Fruit fly (Drosophila melanogaster) whole organism, prepupa: ENCODE data around the gene CG11837.

Experiments used
- Blimp-1 ChIP-seq: fragments of 200-800 bp; sonication (Bioruptor generic); optimal IDR thresholded peaks from 3 replicates; lab custom pipeline; 2017; ENCODE audit warnings: missing biosample characterization, missing genetic modification characterization, mild to moderate bottlenecking, moderate library complexity, missing genetic modification reagents
- CG10631 ChIP-seq: fragments of 200-800 bp; sonication (Bioruptor generic); optimal IDR thresholded peaks from 2 replicates; lab custom pipeline; 2016; ENCODE audit warnings: missing biosample characterization, missing genetic modification characterization
- CG10669 ChIP-seq: fragments of 200-800 bp; sonication (Bioruptor generic); optimal IDR thresholded peaks from 3 replicates; lab custom pipeline; 2018; ENCODE audit warnings: missing biosample characterization, mild to moderate bottlenecking, missing genetic modification characterization, moderate library complexity
- CG11762 ChIP-seq: fragments of 200-800 bp; sonication (Bioruptor generic); optimal IDR thresholded peaks from 3 replicates; lab custom pipeline; 2016; ENCODE audit warnings: missing biosample characterization, missing genetic modification characterization; ENCODE audit not compliant: insufficient read depth
- CG11902 ChIP-seq: fragments of 200-800 bp; sonication (Bioruptor generic); optimal IDR thresholded peaks from 3 replicates; lab custom pipeline; 2016; ENCODE audit warnings: missing biosample characterization, missing genetic modification characterization
- CG15336 ChIP-seq: fragments of 200-800 bp; sonication (Bioruptor generic); IDR thresholded peaks from 2 replicates; pipeline ENCODE4 v1.3.6; 2022; ENCODE audit warnings: missing biosample characterization, missing genetic modification characterization
- CG1621 ChIP-seq: fragments of 200-800 bp; sonication (Bioruptor generic); optimal IDR thresholded peaks from 3 replicates; lab custom pipeline; 2018; ENCODE audit warnings: missing biosample characterization, mild to moderate bottlenecking, missing genetic modification characterization
- CG3032 ChIP-seq: fragments of 200-800 bp; optimal IDR thresholded peaks from 2 replicates; lab custom pipeline; 2019; ENCODE audit warnings: missing biosample characterization, mild to moderate bottlenecking, missing genetic modification characterization, moderate library complexity
- CG32006 ChIP-seq: fragments of 200-800 bp; sonication (Bioruptor generic); optimal IDR thresholded peaks from 3 replicates; lab custom pipeline; 2017; ENCODE audit warnings: missing biosample characterization, mild to moderate bottlenecking, missing genetic modification characterization
- CG34406 ChIP-seq: fragments of 200-800 bp; sonication (Bioruptor generic); optimal IDR thresholded peaks from 3 replicates; lab custom pipeline; 2016; ENCODE audit warnings: missing biosample characterization, missing genetic modification characterization
- CG3919 ChIP-seq: fragments of 200-800 bp; sonication (Bioruptor generic); optimal IDR thresholded peaks from 3 replicates; lab custom pipeline; 2016; ENCODE audit warnings: missing biosample characterization, missing genetic modification characterization
- CG6163 ChIP-seq: fragments of 200-800 bp; sonication (Bioruptor generic); IDR thresholded peaks from 3 replicates; pipeline ENCODE4 v1.3.6; 2022; ENCODE audit warnings: missing biosample characterization, missing genetic modification characterization
- CG6276 ChIP-seq: fragments of 200-800 bp; sonication (Bioruptor generic); optimal IDR thresholded peaks from 2 replicates; lab custom pipeline; 2017; ENCODE audit warnings: missing biosample characterization, mild to moderate bottlenecking, missing genetic modification characterization
- CG6808 ChIP-seq: fragments of 200-800 bp; sonication (Bioruptor generic); optimal IDR thresholded peaks from 3 replicates; lab custom pipeline; 2017; ENCODE audit warnings: missing biosample characterization, missing genetic modification characterization, mild to moderate bottlenecking, moderate library complexity, missing genetic modification reagents
- CG6854 ChIP-seq: fragments of 200-800 bp; sonication (Bioruptor generic); optimal IDR thresholded peaks from 2 replicates; lab custom pipeline; 2017; ENCODE audit warnings: missing biosample characterization, mild to moderate bottlenecking, missing genetic modification characterization
- CG7368 ChIP-seq: fragments of 200-800 bp; sonication (Bioruptor generic); optimal IDR thresholded peaks from 3 replicates; lab custom pipeline; 2016; ENCODE audit warnings: missing biosample characterization, missing genetic modification characterization
- CG8119 ChIP-seq: fragments of 200-800 bp; sonication (Bioruptor generic); IDR thresholded peaks from 3 replicates; pipeline ENCODE4 v1.3.6; 2022; ENCODE audit warnings: missing biosample characterization, missing genetic modification characterization
- CG8319 ChIP-seq: fragments of 200-800 bp; sonication (Bioruptor generic); optimal IDR thresholded peaks from 3 replicates; lab custom pipeline; 2016; ENCODE audit warnings: missing biosample characterization, missing genetic modification characterization
- CG9139 ChIP-seq: fragments of 200-800 bp; sonication (Bioruptor generic); optimal IDR thresholded peaks from 3 replicates; lab custom pipeline; 2017; ENCODE audit warnings: missing biosample characterization, mild to moderate bottlenecking, missing genetic modification characterization
- Eip75B ChIP-seq: fragments of 200-800 bp; sonication (Bioruptor generic); optimal IDR thresholded peaks from 3 replicates; lab custom pipeline; 2016; ENCODE audit warnings: missing biosample characterization, missing genetic modification characterization
- Eip78C ChIP-seq: fragments of 200-800 bp; sonication (Bioruptor generic); peaks from one replicate; lab custom pipeline; 2016; ENCODE audit warnings: missing biosample characterization, missing genetic modification characterization
- Eip93F ChIP-seq: fragments of 200-800 bp; sonication (Bioruptor generic); optimal IDR thresholded peaks from 2 replicates; lab custom pipeline; 2016; ENCODE audit warnings: missing biosample characterization, mild to moderate bottlenecking, missing genetic modification characterization
- Ets96B ChIP-seq: fragments of 200-800 bp; optimal IDR thresholded peaks from 2 replicates; lab custom pipeline; 2019; ENCODE audit warnings: missing biosample characterization, mild to moderate bottlenecking, missing genetic modification characterization, moderate library complexity
- Hr38 ChIP-seq: sonication (Bioruptor generic); optimal IDR thresholded peaks from 2 replicates; lab custom pipeline; 2016; ENCODE audit warnings: missing biosample characterization, missing genetic modification characterization
- Hr39 ChIP-seq: fragments of 200-800 bp; sonication (Bioruptor generic); optimal IDR thresholded peaks from 2 replicates; lab custom pipeline; 2016; ENCODE audit warnings: missing biosample characterization, missing genetic modification characterization
- Hr4 ChIP-seq: fragments of 200-800 bp; sonication (Bioruptor generic); optimal IDR thresholded peaks from 3 replicates; lab custom pipeline; 2016; ENCODE audit warnings: missing biosample characterization, missing genetic modification characterization
- Lpt ChIP-seq: fragments of 200-800 bp; sonication (Bioruptor generic); optimal IDR thresholded peaks from 3 replicates; lab custom pipeline; 2016; ENCODE audit warnings: missing biosample characterization, missing genetic modification characterization
- Met ChIP-seq: fragments of 200-800 bp; sonication (Bioruptor generic); optimal IDR thresholded peaks from 3 replicates; lab custom pipeline; 2016; ENCODE audit warnings: missing biosample characterization, missing genetic modification characterization
- Sox102F ChIP-seq: fragments of 200-800 bp; sonication (Bioruptor generic); optimal IDR thresholded peaks from 2 replicates; lab custom pipeline; 2016; ENCODE audit warnings: missing biosample characterization, mild to moderate bottlenecking, missing genetic modification characterization
- Sox14 ChIP-seq: fragments of 200-800 bp; sonication (Bioruptor generic); optimal IDR thresholded peaks from 3 replicates; lab custom pipeline; 2016; ENCODE audit warnings: missing biosample characterization, missing genetic modification characterization
- cyc ChIP-seq: fragments of 200-800 bp; sonication (Bioruptor generic); optimal IDR thresholded peaks from 3 replicates; lab custom pipeline; 2016; ENCODE audit warnings: missing biosample characterization, missing genetic modification characterization
- dac ChIP-seq: fragments of 200-800 bp; sonication (Bioruptor generic); optimal IDR thresholded peaks from 2 replicates; lab custom pipeline; 2017; ENCODE audit warnings: missing biosample characterization, mild to moderate bottlenecking, missing genetic modification characterization
- dsx ChIP-seq: fragments of 200-800 bp; optimal IDR thresholded peaks from 3 replicates; lab custom pipeline; 2019; ENCODE audit warnings: missing biosample characterization, mild to moderate bottlenecking, missing genetic modification characterization, moderate library complexity; ENCODE audit not compliant: poor library complexity, severe bottlenecking
- eg ChIP-seq: fragments of 200-800 bp; sonication (Bioruptor generic); IDR thresholded peaks from 3 replicates; pipeline ENCODE4 v1.3.6; 2022; ENCODE audit warnings: missing biosample characterization, missing genetic modification characterization
- esn ChIP-seq: fragments of 200-800 bp; sonication (Bioruptor generic); optimal IDR thresholded peaks from 2 replicates; lab custom pipeline; 2016; ENCODE audit warnings: missing biosample characterization, mild to moderate bottlenecking, missing genetic modification characterization, moderate library complexity
- fd59A ChIP-seq: fragments of 200-800 bp; sonication (Bioruptor generic); optimal IDR thresholded peaks from 2 replicates; lab custom pipeline; 2017; ENCODE audit warnings: missing biosample characterization, mild to moderate bottlenecking, missing genetic modification characterization, missing genetic modification reagents
- fd85E ChIP-seq: fragments of 200-800 bp; sonication (Bioruptor generic); optimal IDR thresholded peaks from 3 replicates; lab custom pipeline; 2016; ENCODE audit warnings: missing biosample characterization, missing genetic modification characterization
- fkh ChIP-seq: fragments of 200-800 bp; sonication (Bioruptor generic); optimal IDR thresholded peaks from 3 replicates; lab custom pipeline; 2017; ENCODE audit warnings: missing biosample characterization, mild to moderate bottlenecking, missing genetic modification characterization, moderate library complexity
- lz ChIP-seq: fragments of 200-800 bp; sonication (Bioruptor generic); optimal IDR thresholded peaks from 3 replicates; lab custom pipeline; 2016; ENCODE audit warnings: missing biosample characterization, missing genetic modification characterization
- net ChIP-seq: fragments of 200-800 bp; sonication (Bioruptor generic); optimal IDR thresholded peaks from 3 replicates; lab custom pipeline; 2016; ENCODE audit warnings: missing biosample characterization, missing genetic modification characterization
- pdm3 ChIP-seq: fragments of 200-800 bp; sonication (Bioruptor generic); optimal IDR thresholded peaks from 3 replicates; lab custom pipeline; 2016; ENCODE audit warnings: missing biosample characterization, missing genetic modification characterization
- salr ChIP-seq, 2 experiments: fragments of 200-800 bp; sonication (Bioruptor generic); optimal IDR thresholded peaks; 3 replicates each; lab custom pipeline; 2016 to 2018; ENCODE audit warnings: missing biosample characterization in 2 of 2, missing genetic modification characterization in 2 of 2, mild to moderate bottlenecking in 1 of 2
- spab ChIP-seq: fragments of 200-800 bp; sonication (Bioruptor generic); optimal IDR thresholded peaks from 2 replicates; lab custom pipeline; 2017; ENCODE audit warnings: missing biosample characterization, mild to moderate bottlenecking, missing genetic modification characterization, missing genetic modification reagents
- ss ChIP-seq, 2 experiments: fragments of 200-800 bp; sonication (Bioruptor generic); optimal IDR thresholded peaks; 2 replicates in 1 of 2; 3 replicates in 1 of 2; lab custom pipeline; 2017 to 2018; ENCODE audit warnings: mild to moderate bottlenecking in 2 of 2, missing biosample characterization in 2 of 2, missing genetic modification characterization in 2 of 2, moderate library complexity in 1 of 2
- svp ChIP-seq: fragments of 200-800 bp; sonication (Bioruptor generic); peaks from one replicate; lab custom pipeline; 2016; ENCODE audit warnings: missing biosample characterization, missing genetic modification characterization
- topi ChIP-seq: fragments of 200-800 bp; sonication (Bioruptor generic); optimal IDR thresholded peaks from 3 replicates; lab custom pipeline; 2016; ENCODE audit warnings: missing biosample characterization, missing genetic modification characterization
- vri ChIP-seq: fragments of 200-800 bp; sonication (Bioruptor generic); optimal IDR thresholded peaks from 3 replicates; lab custom pipeline; 2016; ENCODE audit warnings: missing biosample characterization, mild to moderate bottlenecking, missing genetic modification characterization

CG11837 gene

dm6 chr3R:29074001-29074609 is 24.8 kb downstream of the CG11837 start:
- TF ChIP-seq ss (GFP tag; optimal IDR thresholded peaks at IDR 0.05; lab: Kevin White, UChicago) (peak; percentile 52 to 58), CG6854 (GFP tag; lab: Kevin White, UChicago) (peak; percentile 68), CG11762 (GFP tag; lab: Kevin White, UChicago) (no peak), CG6276 (GFP tag; lab: Kevin White, UChicago) (peak; percentile 15), Blimp-1 (peak; percentile 55), eg (GFP tag; lab: Robert Waterston, UW) (0 out of 3 replicates have a peak, but pooled peaks have one; percentile 45), CG3919 (GFP tag; lab: Kevin White, UChicago) (peak; percentile 28), Sox14 (GFP tag; lab: Kevin White, UChicago) (peak; percentile 56), dsx (peak; percentile 57), Hr38 (no peak), Hr39 (no peak), spab (GFP tag; lab: Kevin White, UChicago) (peak; percentile 9), Met (no peak), Eip78C (GFP tag; lab: Kevin White, UChicago) (peak; percentile 68), CG15336 (GFP tag; lab: Robert Waterston, UW) (peak; percentile 35; the same call in 1 of the 2 replicates), Sox102F (peak; percentile 44), CG6163 (0 out of 3 replicates have a peak, but pooled peaks have one; percentile 29), CG8119 (GFP tag; lab: Robert Waterston, UW) (0 out of 3 replicates have a peak, but pooled peaks have one; percentile 27), Eip93F (no peak), fd85E (GFP tag; lab: Kevin White, UChicago) (no peak), CG3032 (tag; lab: Kevin White, UChicago) (peak; percentile 25), CG8319 (GFP tag; lab: Kevin White, UChicago) (no peak), topi (peak; percentile 7), fkh (GFP tag; lab: Kevin White, UChicago) (peak; percentile 88), CG10669 (peak; percentile 19), CG9139 (GFP tag; lab: Kevin White, UChicago) (peak; percentile 57), CG6808 (GFP tag; lab: Kevin White, UChicago) (peak; percentile 57), salr (GFP tag; optimal IDR thresholded peaks at IDR 0.05; lab: Kevin White, UChicago) (peak in 1 of 2 experiments; percentile 45), svp (GFP tag; lab: Kevin White, UChicago) (peak; percentile 95), vri (peak; percentile 66), CG7368 (GFP tag; lab: Kevin White, UChicago) (peak; percentile 10), fd59A (GFP tag; lab: Kevin White, UChicago) (no peak), net (GFP tag; lab: Kevin White, UChicago) (peak; percentile 20), esn (peak; percentile 27), lz (no peak), CG1621 (tag; lab: Kevin White, UChicago) (peak; percentile 27), Lpt (GFP tag; lab: Kevin White, UChicago) (peak; percentile 1)

dm6 chr3R:29075631-29076398 is 26.5 kb downstream of the CG11837 start:
- TF ChIP-seq esn (peak; percentile 65), CG6276 (GFP tag; lab: Kevin White, UChicago) (peak; percentile 8), dsx (peak; percentile 17), cyc (GFP tag; lab: Kevin White, UChicago) (peak; percentile 21), Ets96B (tag; lab: Kevin White, UChicago) (peak; percentile 32), CG32006 (peak; percentile 39), CG11902 (GFP tag; lab: Kevin White, UChicago) (no peak), CG3919 (GFP tag; lab: Kevin White, UChicago) (peak; percentile 7), CG10631 (GFP tag; lab: Kevin White, UChicago) (peak; percentile 5), dac (GFP tag; lab: Kevin White, UChicago) (no peak), Hr39 (peak; percentile 66), CG6808 (GFP tag; lab: Kevin White, UChicago) (peak; percentile 7), Sox102F (peak; percentile 43), vri (peak; percentile 84), CG15336 (GFP tag; lab: Robert Waterston, UW) (0 out of 2 replicates have a peak, but pooled peaks have one; percentile 18), CG34406 (GFP tag; lab: Kevin White, UChicago) (no peak), Eip75B (GFP tag; lab: Kevin White, UChicago) (peak; percentile 39), pdm3 (GFP tag; lab: Kevin White, UChicago) (no peak), Eip78C (GFP tag; lab: Kevin White, UChicago) (peak; percentile 80), Blimp-1 (no peak), Hr4 (GFP tag; lab: Kevin White, UChicago) (peak; percentile 9)
